Worm (Caenorhabditis elegans) whole organism, L2 larva: ENCODE results near the gene F38B7.3.

Experiments used
- ama-1 ChIP-seq: fragments of 150-350 bp; optimal IDR thresholded peaks from 2 replicates; lab custom pipeline; 2018; ENCODE audit warnings: inconsistent platforms
- lin-11 ChIP-seq: fragments of 150-350 bp; sonication (generic microtip); optimal IDR thresholded peaks from 2 replicates; lab custom pipeline; 2014; ENCODE audit warnings: missing biosample characterization, missing genetic modification characterization, inconsistent platforms, mixed read lengths
- lin-39 ChIP-seq: fragments of 150-350 bp; optimal IDR thresholded peaks from 2 replicates; lab custom pipeline; 2014; ENCODE audit warnings: missing biosample characterization, missing genetic modification reagents, missing genetic modification characterization
- nhr-237 ChIP-seq: fragments of 150-350 bp; optimal IDR thresholded peaks from 2 replicates; lab custom pipeline; 2014; ENCODE audit warnings: missing biosample characterization, missing genetic modification characterization
- nhr-25 ChIP-seq: fragments of 150-350 bp; sonication (generic microtip); optimal IDR thresholded peaks from 3 replicates; lab custom pipeline; 2014; ENCODE audit warnings: missing biosample characterization, missing genetic modification characterization
- sma-3 ChIP-seq: sonication (generic microtip); optimal IDR thresholded peaks from 2 replicates; lab custom pipeline; 2016; ENCODE audit warnings: missing genetic modification reagents, missing genetic modification characterization, missing compliant biosample characterization
- unc-62 ChIP-seq: fragments of 150-350 bp; optimal IDR thresholded peaks from 2 replicates; lab custom pipeline; 2014; ENCODE audit warnings: missing biosample characterization, missing genetic modification reagents, missing genetic modification characterization
- ztf-11 ChIP-seq: sonication (generic microtip); optimal IDR thresholded peaks from 2 replicates; lab custom pipeline; 2017; ENCODE audit warnings: missing biosample characterization, missing genetic modification characterization

ce11 chrV:11534495-11535189 lies 14.3 kb upstream of the F38B7.3 start:
- peak; percentile 43 for TF ChIP-seq sma-3 (GFP tag; lab: Kevin White, UChicago)
- no peak for TF ChIP-seq unc-62 (GFP tag; lab: Kevin White, UChicago)
- no peak for TF ChIP-seq lin-11
- no peak for TF ChIP-seq lin-39 (tag; lab: Kevin White, UChicago)
- no peak for TF ChIP-seq nhr-237
- peak; percentile 50 for TF ChIP-seq nhr-25 (tag; lab: Kevin White, UChicago)
- no peak for TF ChIP-seq ztf-11 (tag; lab: Kevin White, UChicago)
- TF ChIP-seq ama-1 (lab: Kevin White, UChicago) = no peak
